Worm (Caenorhabditis elegans) whole organism, L2 larva: ENCODE measurements around the gene M03B6.3.

Experiments
- alr-1 ChIP-seq: fragments of 150-350 bp; optimal IDR thresholded peaks from 2 replicates; lab custom pipeline; 2014; ENCODE audit warnings: missing biosample characterization, missing genetic modification characterization
- ama-1 ChIP-seq: fragments of 150-350 bp; optimal IDR thresholded peaks from 2 replicates; lab custom pipeline; 2018; ENCODE audit warnings: inconsistent platforms
- ceh-16 ChIP-seq: fragments of 150-350 bp; optimal IDR thresholded peaks from 2 replicates; lab custom pipeline; 2014; ENCODE audit warnings: missing biosample characterization, missing genetic modification characterization
- nhr-11 ChIP-seq: fragments of 150-350 bp; optimal IDR thresholded peaks from 2 replicates; lab custom pipeline; 2014; ENCODE audit warnings: missing biosample characterization, missing genetic modification characterization
- nhr-12 ChIP-seq: fragments of 150-350 bp; optimal IDR thresholded peaks from 2 replicates; lab custom pipeline; 2014; ENCODE audit warnings: missing biosample characterization, missing genetic modification characterization
- skn-1 ChIP-seq: sonication (generic microtip); optimal IDR thresholded peaks from 2 replicates; lab custom pipeline; 2017; ENCODE audit warnings: missing biosample characterization, missing genetic modification characterization

- TF ChIP-seq ama-1 (lab: Kevin White, UChicago) (no peak), nhr-11 (tag; lab: Kevin White, UChicago) (no peak), alr-1 (tag; lab: Kevin White, UChicago) (no peak), skn-1 (tag; lab: Kevin White, UChicago) (no peak), ceh-16 (tag; lab: Kevin White, UChicago) (no peak), nhr-12 (tag; lab: Kevin White, UChicago) (no peak)
Measured at ce11 chrX:13884157-13884556, 20.1 kb upstream of the M03B6.3 start.
